Fruit fly (Drosophila melanogaster) whole organism, embryonic: ENCODE results near the gene Cpr64Ab.

Source experiments
- Atf6 ChIP-seq: fragments of 200-800 bp; sonication (Bioruptor generic); IDR thresholded peaks from 2 replicates; pipeline ENCODE4 v1.3.6; 2022; ENCODE audit warnings: missing biosample characterization, missing genetic modification characterization
- Bgb ChIP-seq: fragments of 200-800 bp; sonication (Bioruptor generic); IDR thresholded peaks from 2 replicates; pipeline ENCODE4 v1.3.6; 2022; ENCODE audit warnings: missing biosample characterization, missing genetic modification characterization; ENCODE audit not compliant: partially characterized antibody
- CG10979 ChIP-seq: fragments of 200-800 bp; sonication (Bioruptor generic); optimal IDR thresholded peaks from 2 replicates; lab custom pipeline; 2018; ENCODE audit warnings: missing biosample characterization, mild to moderate bottlenecking, missing genetic modification characterization, moderate library complexity
- CG11247 ChIP-seq: fragments of 200-800 bp; sonication (Bioruptor generic); IDR thresholded peaks from 2 replicates; pipeline ENCODE4 v1.3.6; 2022; ENCODE audit warnings: missing biosample characterization, missing genetic modification characterization
- CG11695 ChIP-seq: fragments of 200-800 bp; sonication (Bioruptor generic); IDR thresholded peaks from 3 replicates; pipeline ENCODE4 v1.3.6; 2022; ENCODE audit warnings: missing biosample characterization, missing genetic modification characterization
- CG12659 ChIP-seq: fragments of 200-800 bp; sonication (Bioruptor generic); optimal IDR thresholded peaks from 3 replicates; lab custom pipeline; 2017; ENCODE audit warnings: mild to moderate bottlenecking, missing biosample characterization, missing genetic modification reagents, missing genetic modification characterization
- CG12744 ChIP-seq: fragments of 200-800 bp; sonication (Bioruptor generic); optimal IDR thresholded peaks from 2 replicates; lab custom pipeline; 2016; ENCODE audit warnings: missing biosample characterization, missing genetic modification characterization
- CG13775 ChIP-seq: fragments of 200-800 bp; sonication (Bioruptor generic); optimal IDR thresholded peaks from 3 replicates; lab custom pipeline; 2017; ENCODE audit warnings: missing biosample characterization, mild to moderate bottlenecking, missing genetic modification characterization
- CG14014 ChIP-seq: fragments of 200-800 bp; sonication (Bioruptor generic); IDR thresholded peaks from 2 replicates; pipeline ENCODE4 v1.3.6; 2022; ENCODE audit warnings: missing biosample characterization, missing genetic modification characterization
- CG1647 ChIP-seq: fragments of 200-800 bp; sonication (Bioruptor generic); optimal IDR thresholded peaks from 3 replicates; lab custom pipeline; 2016; ENCODE audit warnings: missing biosample characterization, missing genetic modification characterization
- CG17385 ChIP-seq: fragments of 200-800 bp; sonication (Bioruptor generic); optimal IDR thresholded peaks from 3 replicates; lab custom pipeline; 2018; ENCODE audit warnings: missing biosample characterization, mild to moderate bottlenecking, missing genetic modification characterization
- CG17912 ChIP-seq: fragments of 200-800 bp; sonication (Bioruptor generic); optimal IDR thresholded peaks from 2 replicates; lab custom pipeline; 2018; ENCODE audit warnings: missing biosample characterization, mild to moderate bottlenecking, missing genetic modification characterization
- CG18262 ChIP-seq: fragments of 200-800 bp; optimal IDR thresholded peaks from 3 replicates; lab custom pipeline; 2019; ENCODE audit warnings: missing biosample characterization, mild to moderate bottlenecking, missing genetic modification characterization, moderate library complexity
- CG2678 ChIP-seq: fragments of 200-800 bp; sonication (Bioruptor generic); optimal IDR thresholded peaks from 3 replicates; lab custom pipeline; 2019; ENCODE audit warnings: missing biosample characterization, mild to moderate bottlenecking, missing genetic modification characterization, moderate library complexity
- CG31388 ChIP-seq: fragments of 200-800 bp; sonication (Bioruptor generic); optimal IDR thresholded peaks from 2 replicates; lab custom pipeline; 2016; ENCODE audit warnings: missing biosample characterization, missing genetic modification characterization
- CG7556 ChIP-seq: fragments of 200-800 bp; sonication (Bioruptor generic); optimal IDR thresholded peaks from 2 replicates; lab custom pipeline; 2017; ENCODE audit warnings: missing biosample characterization, mild to moderate bottlenecking, missing genetic modification characterization
- CG8089 ChIP-seq: fragments of 200-800 bp; sonication (Bioruptor generic); optimal IDR thresholded peaks from 3 replicates; lab custom pipeline; 2016; ENCODE audit warnings: missing biosample characterization, missing genetic modification characterization
- CG8478 ChIP-seq: fragments of >200 bp; optimal IDR thresholded peaks from 2 replicates; lab custom pipeline; 2018
- CG8924 ChIP-seq: fragments of 200-800 bp; optimal IDR thresholded peaks from 3 replicates; lab custom pipeline; 2019; ENCODE audit warnings: missing biosample characterization, mild to moderate bottlenecking, missing genetic modification characterization, moderate library complexity
- CG9215 ChIP-seq: fragments of 200-800 bp; sonication (Bioruptor generic); IDR thresholded peaks from 2 replicates; pipeline ENCODE4 v1.3.6; 2022; ENCODE audit warnings: missing biosample characterization, missing genetic modification characterization
- CG9797 ChIP-seq: fragments of 200-800 bp; sonication (Bioruptor generic); optimal IDR thresholded peaks from 3 replicates; lab custom pipeline; 2018; ENCODE audit warnings: missing biosample characterization, mild to moderate bottlenecking, missing genetic modification characterization
- D19B ChIP-seq: fragments of 200-800 bp; sonication (Bioruptor generic); optimal IDR thresholded peaks from 2 replicates; lab custom pipeline; 2017; ENCODE audit warnings: missing biosample characterization, mild to moderate bottlenecking, missing genetic modification characterization
- HmgD ChIP-seq: fragments of 200-800 bp; sonication (Bioruptor generic); optimal IDR thresholded peaks from 3 replicates; lab custom pipeline; 2016; ENCODE audit warnings: missing biosample characterization, missing genetic modification characterization
- Mes4 ChIP-seq: fragments of 200-800 bp; sonication (Bioruptor generic); optimal IDR thresholded peaks from 2 replicates; lab custom pipeline; 2016; ENCODE audit warnings: missing biosample characterization, missing genetic modification characterization
- Neu2 ChIP-seq: fragments of 200-800 bp; sonication (Bioruptor generic); optimal IDR thresholded peaks from 3 replicates; lab custom pipeline; 2016; ENCODE audit warnings: missing biosample characterization, missing genetic modification characterization, borderline replicate concordance
- Oli ChIP-seq: fragments of 200-800 bp; sonication (Bioruptor generic); optimal IDR thresholded peaks from 2 replicates; lab custom pipeline; 2018; ENCODE audit warnings: missing biosample characterization, mild to moderate bottlenecking, missing genetic modification characterization, moderate library complexity
- Rx ChIP-seq: fragments of 200-800 bp; sonication (Bioruptor generic); IDR thresholded peaks from 2 replicates; pipeline ENCODE4 v1.3.6; 2022; ENCODE audit warnings: missing biosample characterization, missing genetic modification characterization
- Side ChIP-seq: fragments of 200-800 bp; sonication (Bioruptor generic); optimal IDR thresholded peaks from 2 replicates; lab custom pipeline; 2016; ENCODE audit warnings: missing biosample characterization, missing genetic modification characterization
- ase ChIP-seq: fragments of 200-800 bp; sonication (Bioruptor generic); IDR thresholded peaks from 3 replicates; pipeline ENCODE4 v1.3.6; 2022; ENCODE audit warnings: missing biosample characterization, missing genetic modification characterization
- bab2 ChIP-seq: fragments of 200-800 bp; sonication (Bioruptor generic); optimal IDR thresholded peaks from 2 replicates; lab custom pipeline; 2016; ENCODE audit warnings: missing biosample characterization, missing genetic modification characterization
- bigmax ChIP-seq: fragments of 200-800 bp; sonication (Bioruptor generic); optimal IDR thresholded peaks from 2 replicates; lab custom pipeline; 2018; ENCODE audit warnings: missing biosample characterization, mild to moderate bottlenecking, missing genetic modification characterization
- br ChIP-seq: fragments of >200 bp; optimal IDR thresholded peaks from 2 replicates; lab custom pipeline; 2017
- chm ChIP-seq: fragments of 200-800 bp; sonication (Bioruptor generic); IDR thresholded peaks from 2 replicates; pipeline ENCODE4 v1.3.6; 2022; ENCODE audit warnings: missing biosample characterization, missing genetic modification characterization
- chn ChIP-seq: fragments of 200-800 bp; sonication (Bioruptor generic); optimal IDR thresholded peaks from 2 replicates; lab custom pipeline; 2016; ENCODE audit warnings: missing biosample characterization, missing genetic modification characterization
- dpn ChIP-seq, 2 experiments: fragments of 200-800 bp; sonication (Bioruptor generic); optimal IDR thresholded peaks; 3 replicates each; lab custom pipeline; 2016; ENCODE audit warnings: missing biosample characterization in 2 of 2, missing genetic modification characterization in 2 of 2
- fd96Cb ChIP-seq: fragments of 200-800 bp; sonication (Bioruptor generic); optimal IDR thresholded peaks from 2 replicates; lab custom pipeline; 2018; ENCODE audit warnings: missing biosample characterization, mild to moderate bottlenecking, missing genetic modification characterization, moderate library complexity
- gfzf ChIP-seq: fragments of 200-800 bp; sonication (Bioruptor generic); optimal IDR thresholded peaks from 2 replicates; lab custom pipeline; 2016; ENCODE audit warnings: missing biosample characterization, mild to moderate bottlenecking, missing genetic modification characterization, moderate library complexity
- hkb ChIP-seq, 2 experiments: fragments of 200-800 bp in 1 of 2; fragments of >200 bp in 1 of 2; sonication (Bioruptor generic) in 1 of 2; IDR thresholded peaks in 1 of 2; optimal IDR thresholded peaks in 1 of 2; 2 replicates each; pipeline versions ENCODE4 v1.3.6 to Lab custom; 2017 to 2022; ENCODE audit warnings: missing biosample characterization in 1 of 2, missing genetic modification characterization in 1 of 2
- jigr1 ChIP-seq: fragments of 200-800 bp; sonication (Bioruptor generic); IDR thresholded peaks from 3 replicates; pipeline ENCODE4 v1.3.6; 2022; ENCODE audit warnings: missing biosample characterization, missing genetic modification characterization
- lab ChIP-seq: fragments of 200-800 bp; sonication (Bioruptor generic); optimal IDR thresholded peaks from 3 replicates; lab custom pipeline; 2017; ENCODE audit warnings: missing biosample characterization, missing genetic modification characterization, mild to moderate bottlenecking, moderate library complexity, missing genetic modification reagents
- lmd ChIP-seq: fragments of 200-800 bp; sonication (Bioruptor generic); IDR thresholded peaks from 2 replicates; pipeline ENCODE4 v1.3.6; 2022; ENCODE audit warnings: missing biosample characterization, missing genetic modification characterization
- nau ChIP-seq: fragments of 200-800 bp; sonication (Bioruptor generic); optimal IDR thresholded peaks from 3 replicates; lab custom pipeline; 2017; ENCODE audit warnings: missing biosample characterization, mild to moderate bottlenecking, missing genetic modification characterization, missing genetic modification reagents
- otp ChIP-seq: fragments of 200-800 bp; sonication (Bioruptor generic); IDR thresholded peaks from 3 replicates; pipeline ENCODE4, ENCODE4 v1.3.6; 2022; ENCODE audit warnings: missing biosample characterization, missing genetic modification characterization
- pfk ChIP-seq: fragments of 200-800 bp; sonication (Bioruptor generic); optimal IDR thresholded peaks from 2 replicates; lab custom pipeline; 2018; ENCODE audit warnings: missing biosample characterization, mild to moderate bottlenecking, missing genetic modification characterization, moderate library complexity
- run ChIP-seq: fragments of 200-800 bp; sonication (Bioruptor generic); optimal IDR thresholded peaks from 3 replicates; lab custom pipeline; 2018; ENCODE audit warnings: missing biosample characterization, mild to moderate bottlenecking, missing genetic modification characterization
- sc ChIP-seq, 3 experiments: fragments of >200 bp in 2 of 3; fragments of 200-800 bp in 1 of 3; sonication (Bioruptor generic) in 1 of 3; optimal IDR thresholded peaks; 2 replicates in 2 of 3; 3 replicates in 1 of 3; lab custom pipeline; 2017; ENCODE audit warnings: mild to moderate bottlenecking in 1 of 3, missing biosample characterization in 1 of 3, missing genetic modification characterization in 1 of 3, missing genetic modification reagents in 1 of 3
- sens ChIP-seq: fragments of 200-800 bp; sonication (Bioruptor generic); peaks from one replicate; lab custom pipeline; 2016; ENCODE audit warnings: missing biosample characterization, missing genetic modification characterization
- sens-2 ChIP-seq: fragments of 200-800 bp; sonication (Bioruptor generic); IDR thresholded peaks from 2 replicates; pipeline ENCODE4 v1.3.6; 2022; ENCODE audit warnings: missing biosample characterization, missing genetic modification characterization
- sim ChIP-seq: fragments of 200-800 bp; sonication (Bioruptor generic); IDR thresholded peaks from 2 replicates; pipeline ENCODE4 v1.3.6; 2022; ENCODE audit warnings: missing biosample characterization, missing genetic modification characterization
- sob ChIP-seq: fragments of 200-800 bp; sonication (Bioruptor generic); IDR thresholded peaks from 2 replicates; pipeline ENCODE4 v1.3.6; 2022; ENCODE audit warnings: missing biosample characterization, missing genetic modification characterization
- tgo ChIP-seq: fragments of 200-800 bp; sonication (Bioruptor generic); IDR thresholded peaks from 3 replicates; pipeline ENCODE4 v1.3.6; 2022; ENCODE audit warnings: missing biosample characterization, missing genetic modification characterization
- ttk ChIP-seq: fragments of 200-800 bp; sonication (Bioruptor generic); IDR thresholded peaks from 2 replicates; pipeline ENCODE4 v2.1.2; 2022; ENCODE audit warnings: missing biosample characterization, missing genetic modification characterization

The Cpr64Ab gene

DNA sequence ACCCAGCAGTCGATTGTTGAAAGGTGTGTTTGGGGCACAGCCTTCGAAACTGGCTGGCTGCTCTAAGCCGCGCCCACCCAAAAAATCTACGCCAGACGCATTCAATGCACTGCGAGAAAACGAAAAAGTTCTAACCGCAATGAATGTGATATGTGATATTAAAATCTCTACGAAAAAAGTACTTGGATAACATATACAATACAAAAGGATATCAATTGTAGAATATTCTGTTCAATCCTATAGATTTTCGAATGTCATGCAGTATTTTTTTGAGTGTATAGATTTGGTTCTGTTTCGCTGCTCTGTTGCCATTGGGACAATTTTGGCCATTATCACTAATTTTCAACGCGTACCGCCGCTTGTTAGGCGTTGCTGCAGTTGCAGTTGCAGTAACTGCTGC, 1.6 kb downstream of the Cpr64Ab start (continued):
- TF ChIP-seq CG13775 (GFP tag; lab: Kevin White, UChicago), result no peak
- TF ChIP-seq CG8924, result no peak
- no peak for TF ChIP-seq Neu2 (GFP tag; lab: Kevin White, UChicago)
- TF ChIP-seq CG12659, result no peak
- TF ChIP-seq CG31388 (GFP tag; lab: Kevin White, UChicago), result no peak
- no peak for TF ChIP-seq HmgD (GFP tag; lab: Kevin White, UChicago)
- TF ChIP-seq sob, result peak; percentile 12; the same call in 1 of the 2 replicates
- TF ChIP-seq CG7556 (GFP tag; lab: Kevin White, UChicago), result no peak
- no peak for TF ChIP-seq CG8478 (lab: Kevin White, UChicago)
- TF ChIP-seq CG11247 (GFP tag; lab: Robert Waterston, UW), result no peak
- no peak for TF ChIP-seq chn
- no peak for TF ChIP-seq nau (GFP tag; lab: Kevin White, UChicago)
- TF ChIP-seq Mes4 (GFP tag; lab: Kevin White, UChicago), result no peak
- TF ChIP-seq CG8089, result no peak
- TF ChIP-seq D19B, result no peak
- TF ChIP-seq sc (optimal IDR thresholded peaks at IDR 0.05; lab: Kevin White, UChicago), result no peak
- no peak for TF ChIP-seq sc (GFP tag; optimal IDR thresholded peaks at IDR 0.05; lab: Kevin White, UChicago)
- TF ChIP-seq CG12744, result no peak
- no peak for TF ChIP-seq br
- 0 out of 3 replicates have a peak, but pooled peaks have one; percentile 26 for TF ChIP-seq tgo
- no peak for TF ChIP-seq Bgb (GFP tag; lab: Robert Waterston, UW)
- TF ChIP-seq bab2 (GFP tag; lab: Kevin White, UChicago), result no peak
- TF ChIP-seq CG9215 (GFP tag; lab: Robert Waterston, UW), result no peak
- TF ChIP-seq CG11695, result 0 out of 3 replicates have a peak, but pooled peaks have one; percentile 7
- peak; percentile 49; the same call in 1 of the 3 replicates for TF ChIP-seq ase (GFP tag; lab: Robert Waterston, UW)
- no peak for TF ChIP-seq CG2678 (tag; lab: Kevin White, UChicago)
- no peak for TF ChIP-seq run (tag; lab: Kevin White, UChicago)
- TF ChIP-seq lab (GFP tag; lab: Kevin White, UChicago), result no peak
- TF ChIP-seq Atf6 (GFP tag; lab: Robert Waterston, UW), result no peak
- TF ChIP-seq otp (GFP tag; lab: Robert Waterston, UW), result no peak
- 0 out of 2 replicates have a peak, but pooled peaks have one; percentile 35 for TF ChIP-seq Rx (GFP tag; lab: Robert Waterston, UW)
- TF ChIP-seq pfk (GFP tag; lab: Kevin White, UChicago), result no peak
- TF ChIP-seq chm, result no peak
- TF ChIP-seq Side (GFP tag; lab: Kevin White, UChicago), result no peak
- no peak for TF ChIP-seq CG17912 (GFP tag; lab: Kevin White, UChicago)
- TF ChIP-seq sens (GFP tag; lab: Kevin White, UChicago), result peak; percentile 82
- no peak for TF ChIP-seq ttk
- TF ChIP-seq CG17385 (GFP tag; lab: Kevin White, UChicago), result no peak
- no peak for TF ChIP-seq sens-2 (GFP tag; lab: Robert Waterston, UW)
- no peak for TF ChIP-seq Oli (tag; lab: Kevin White, UChicago)
- no peak for TF ChIP-seq lmd (GFP tag; lab: Robert Waterston, UW)
- no peak for TF ChIP-seq CG1647 (GFP tag; lab: Kevin White, UChicago)
- no peak for TF ChIP-seq bigmax (GFP tag; lab: Kevin White, UChicago)
- TF ChIP-seq sim (GFP tag; lab: Robert Waterston, UW), result no peak
- TF ChIP-seq dpn (GFP tag; optimal IDR thresholded peaks at IDR 0.05; lab: Kevin White, UChicago), result no peak
- no peak for TF ChIP-seq gfzf (GFP tag; lab: Kevin White, UChicago)
- no peak for TF ChIP-seq jigr1 (GFP tag; lab: Robert Waterston, UW)
- no peak for TF ChIP-seq CG14014 (GFP tag; lab: Robert Waterston, UW)
- no peak for TF ChIP-seq CG9797
- TF ChIP-seq CG10979 (tag; lab: Kevin White, UChicago), result peak; percentile 52
- TF ChIP-seq CG18262 (tag; lab: Kevin White, UChicago), result no peak
- peak; percentile 40 for TF ChIP-seq fd96Cb (tag; lab: Kevin White, UChicago)
- TF ChIP-seq hkb (optimal IDR thresholded peaks at IDR 0.05; lab: Kevin White, UChicago), result no peak
- 0 out of 2 replicates have a peak, but pooled peaks have one; percentile 11 for TF ChIP-seq hkb (GFP tag; IDR thresholded peaks at IDR 0.05; lab: Robert Waterston, UW)
